Worm (Caenorhabditis elegans): Measurements from ENCODE around the gene K08E5.1.

K08E5.1 gene

DNA sequence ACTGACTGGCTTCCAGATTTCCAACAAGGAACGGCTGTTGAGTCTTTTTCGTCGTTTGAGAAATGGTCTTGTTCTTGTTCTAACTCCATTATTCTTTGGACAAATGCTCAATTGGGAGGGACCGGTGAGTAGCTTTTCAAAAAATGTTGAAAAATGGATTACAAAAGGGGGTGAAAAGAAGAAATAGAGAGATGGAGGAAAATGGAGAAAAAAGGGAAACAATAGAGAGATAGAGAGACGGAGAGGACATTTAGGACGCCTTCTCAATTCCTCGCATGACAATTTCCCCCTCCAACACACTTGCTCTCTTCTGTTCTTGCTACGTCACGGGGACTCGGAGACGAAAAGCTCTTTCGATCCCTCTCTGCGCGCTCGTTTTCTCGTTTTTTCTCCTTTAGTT lies 6.4 kb upstream of the K08E5.1 start:
- TF ChIP-seq skn-1 (tag; optimal IDR thresholded peaks at IDR 0.05), result no peak
- no peak for TF ChIP-seq Y105C5A.15 (GFP tag; IDR thresholded peaks at IDR 0.05)
- TF ChIP-seq spr-1 (tag; optimal IDR thresholded peaks at IDR 0.05), result no peak
- TF ChIP-seq dve-1 (tag; optimal IDR thresholded peaks at IDR 0.05; ENCODE audit: insufficient read depth), result no peak
- TF ChIP-seq R02D3.7 (tag; optimal IDR thresholded peaks at IDR 0.05), result no peak
- no peak for TF ChIP-seq madf-9 (GFP tag; conservative IDR thresholded peaks at IDR 0.05)
- TF ChIP-seq nhr-42 (GFP tag; IDR thresholded peaks at IDR 0.05), result no peak
- TF ChIP-seq sdz-12 (GFP tag; optimal IDR thresholded peaks at IDR 0.05), result no peak
- peak in 1 of 2 experiments; percentile 46 for TF ChIP-seq mdl-1 (tag; optimal IDR thresholded peaks at IDR 0.05)
- peak; percentile 54 for TF ChIP-seq mep-1 (tag; optimal IDR thresholded peaks at IDR 0.05)
- no peak for TF ChIP-seq dpl-1 (GFP tag; optimal IDR thresholded peaks at IDR 0.05)
- no peak for TF ChIP-seq daf-16 (GFP tag; optimal IDR thresholded peaks at IDR 0.05)
- TF ChIP-seq daf-16 (tag; optimal IDR thresholded peaks at IDR 0.05), result no peak
- no peak for TF ChIP-seq Y48G9A.11 (GFP tag; IDR thresholded peaks at IDR 0.05)
- no peak for TF ChIP-seq hif-1 (tag; optimal IDR thresholded peaks at IDR 0.05)
- TF ChIP-seq lsy-2 (tag; optimal IDR thresholded peaks at IDR 0.05), result peak; percentile 24 to 73
- peak in 1 of 2 experiments; percentile 96 for TF ChIP-seq unc-62 (GFP tag; optimal IDR thresholded peaks at IDR 0.05 in 1 of 2)
- no peak for TF ChIP-seq unc-62 (tag; optimal IDR thresholded peaks at IDR 0.05)
- no peak for TF ChIP-seq Y75B8A.6 (GFP tag; IDR thresholded peaks at IDR 0.05)
- no peak for TF ChIP-seq nhr-76 (tag; optimal IDR thresholded peaks at IDR 0.05)
- TF ChIP-seq madf-5 (GFP tag; IDR thresholded peaks at IDR 0.05), result no peak
- no peak for TF ChIP-seq mxl-2 (GFP tag; conservative IDR thresholded peaks at IDR 0.05)
- no peak for TF ChIP-seq nhr-111 (GFP tag; optimal IDR thresholded peaks at IDR 0.05)
- TF ChIP-seq mxl-3 (GFP tag; optimal IDR thresholded peaks at IDR 0.05), result no peak
- no peak for TF ChIP-seq dmd-8 (GFP tag; IDR thresholded peaks at IDR 0.05)
- TF ChIP-seq F37D6.2 (tag; optimal IDR thresholded peaks at IDR 0.05), result peak; percentile 22
- TF ChIP-seq hmg-1.1 (GFP tag; IDR thresholded peaks at IDR 0.05), result peak; percentile 38; the same call in 1 of the 2 replicates
- no peak for TF ChIP-seq ceh-20 (GFP tag; IDR thresholded peaks at IDR 0.05)
- TF ChIP-seq unc-130 (GFP tag; optimal IDR thresholded peaks at IDR 0.05), result no peak
- TF ChIP-seq fkh-10 (GFP tag; optimal IDR thresholded peaks at IDR 0.05), result peak; percentile 56
- no peak for TF ChIP-seq T20F7.1 (GFP tag; optimal IDR thresholded peaks at IDR 0.05)
- TF ChIP-seq egl-43 (GFP tag; IDR thresholded peaks at IDR 0.05), result no peak
- TF ChIP-seq zip-11 (GFP tag; IDR thresholded peaks at IDR 0.05), result no peak
- TF ChIP-seq pqm-1 (tag; optimal IDR thresholded peaks at IDR 0.05), result no peak
- 0 out of 2 replicates have a peak, but pooled peaks have one; percentile 46 for TF ChIP-seq mdt-29 (GFP tag; IDR thresholded peaks at IDR 0.05)
- no peak for TF ChIP-seq zip-2 (tag; optimal IDR thresholded peaks at IDR 0.05)
- no peak for TF ChIP-seq nhr-6 (tag; optimal IDR thresholded peaks at IDR 0.05)
- TF ChIP-seq nhr-102 (tag; optimal IDR thresholded peaks at IDR 0.05), result no peak
- TF ChIP-seq hlh-30 (tag; optimal IDR thresholded peaks at IDR 0.05; ENCODE audit: insufficient read depth), result peak; percentile 83
- TF ChIP-seq pha-4 (GFP tag; IDR thresholded peaks at IDR 0.05), result 0 out of 2 replicates have a peak, but pooled peaks have one; percentile 26
- no peak for TF ChIP-seq pha-4 (tag; optimal IDR thresholded peaks at IDR 0.05)
- TF ChIP-seq ama-1 (optimal IDR thresholded peaks at IDR 0.05), result no peak
- TF ChIP-seq T26A8.4 (GFP tag; IDR thresholded peaks at IDR 0.05), result no peak
- no peak for TF ChIP-seq F10B5.3 (tag; optimal IDR thresholded peaks at IDR 0.05)
- TF ChIP-seq ctbp-1 (GFP tag; IDR thresholded peaks at IDR 0.05), result peak; percentile 74
- TF ChIP-seq vab-7 (GFP tag; IDR thresholded peaks at IDR 0.05), result no peak
- TF ChIP-seq lim-7 (GFP tag; IDR thresholded peaks at IDR 0.05), result no peak
- TF ChIP-seq nhr-77 (tag; optimal IDR thresholded peaks at IDR 0.05), result no peak
- peak; percentile 8 for TF ChIP-seq nhr-48 (tag; optimal IDR thresholded peaks at IDR 0.05)
- TF ChIP-seq jun-1 (tag; optimal IDR thresholded peaks at IDR 0.05), result no peak
- 0 out of 2 replicates have a peak, but pooled peaks have one; percentile 4 for TF ChIP-seq set-16 (GFP tag; IDR thresholded peaks at IDR 0.05)
- no peak for TF ChIP-seq ceh-28 (tag; optimal IDR thresholded peaks at IDR 0.05)
- no peak for TF ChIP-seq daf-8 (GFP tag; IDR thresholded peaks at IDR 0.05)
